Worm (Caenorhabditis elegans) whole organism, mixed stage, embryonic: ENCODE measurements around the gene Y38E10A.28.

Source experiments
- ceh-43 ChIP-seq: fragments of 200-800 bp; sonication (Bioruptor generic); optimal IDR thresholded peaks from 2 replicates; lab custom pipeline; 2018; ENCODE audit warnings: mild to moderate bottlenecking, missing genetic modification characterization, moderate library complexity, missing compliant biosample characterization
- cnd-1 ChIP-seq: fragments of 200-800 bp; sonication (Bioruptor generic); optimal IDR thresholded peaks from 2 replicates; lab custom pipeline; 2018; ENCODE audit warnings: mild to moderate bottlenecking, missing genetic modification characterization, missing compliant biosample characterization
- elt-1 ChIP-seq: sonication (generic microtip); optimal IDR thresholded peaks from 2 replicates; lab custom pipeline; 2017; ENCODE audit warnings: missing genetic modification characterization, mild to moderate bottlenecking, missing compliant biosample characterization, antibody characterized with exemption, moderate library complexity, borderline replicate concordance; ENCODE audit not compliant: insufficient read depth
- elt-3 ChIP-seq: fragments of 150-350 bp; optimal IDR thresholded peaks from 2 replicates; lab custom pipeline; 2014; ENCODE audit warnings: missing biosample characterization, missing genetic modification characterization
- lin-13 ChIP-seq: fragments of 150-350 bp; optimal IDR thresholded peaks from 2 replicates; lab custom pipeline; 2014; ENCODE audit warnings: missing biosample characterization, missing genetic modification characterization
- mep-1 ChIP-seq: fragments of 150-350 bp; optimal IDR thresholded peaks from 2 replicates; lab custom pipeline; 2017; ENCODE audit warnings: missing biosample characterization, missing genetic modification reagents, missing genetic modification characterization, inconsistent platforms
- nhr-28 ChIP-seq: fragments of 150-350 bp; optimal IDR thresholded peaks from 2 replicates; lab custom pipeline; 2014; ENCODE audit warnings: missing biosample characterization, missing genetic modification characterization
- pha-4 ChIP-seq: fragments of 150-350 bp; optimal IDR thresholded peaks from 2 replicates; lab custom pipeline; 2018; ENCODE audit warnings: missing biosample characterization, missing genetic modification reagents, missing genetic modification characterization
- snpc-4 ChIP-seq: fragments of 150-350 bp; optimal IDR thresholded peaks from 2 replicates; lab custom pipeline; 2014; ENCODE audit warnings: missing biosample characterization, missing genetic modification characterization
- sptf-1 ChIP-seq: sonication (generic microtip); optimal IDR thresholded peaks from 2 replicates; lab custom pipeline; 2017; ENCODE audit warnings: mild to moderate bottlenecking, missing genetic modification characterization, moderate library complexity, missing compliant biosample characterization
- unc-39 ChIP-seq: fragments of 150-350 bp; optimal IDR thresholded peaks from 2 replicates; lab custom pipeline; 2014; ENCODE audit warnings: missing biosample characterization, missing genetic modification characterization
- unc-62 ChIP-seq: fragments of 150-350 bp; optimal IDR thresholded peaks from 2 replicates; lab custom pipeline; 2014; ENCODE audit warnings: missing biosample characterization, missing genetic modification reagents, missing genetic modification characterization

DNA sequence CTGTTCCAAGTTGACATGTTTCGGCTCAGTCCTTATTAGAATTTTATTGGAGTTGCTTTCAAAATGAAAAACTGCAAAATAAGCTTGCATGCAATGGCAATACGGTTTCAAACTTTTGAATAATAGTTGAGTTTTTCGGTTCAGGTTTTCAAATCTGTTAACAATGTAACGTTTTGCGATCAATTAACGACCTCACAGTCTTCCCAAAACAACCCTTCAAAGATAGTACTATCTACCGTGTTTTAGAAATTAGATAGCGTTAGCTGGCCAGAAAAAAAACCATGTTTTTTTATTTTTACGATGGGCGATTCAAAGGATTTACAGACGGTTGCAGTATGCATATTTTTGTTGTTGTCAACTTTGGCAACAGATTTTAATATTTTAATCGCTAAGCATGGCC is 1.4 kb downstream of the Y38E10A.28 start, which contains the start of gene Y38E10A.34:
- no peak for TF ChIP-seq unc-39 (tag; lab: Kevin White, UChicago)
- TF ChIP-seq unc-62: no peak
- no peak for TF ChIP-seq elt-3 (tag; lab: Kevin White, UChicago)
- no peak for TF ChIP-seq lin-13 (tag; lab: Kevin White, UChicago)
- TF ChIP-seq ceh-43: no peak
- TF ChIP-seq elt-1: no peak
- TF ChIP-seq snpc-4: no peak
- no peak for TF ChIP-seq mep-1 (tag; lab: Kevin White, UChicago)
- no peak for TF ChIP-seq nhr-28 (tag; lab: Kevin White, UChicago)
- TF ChIP-seq sptf-1: no peak
- TF ChIP-seq cnd-1: no peak
- TF ChIP-seq pha-4 (tag; lab: Kevin White, UChicago): no peak
